Fruit fly (Drosophila melanogaster): ENCODE measurements around the gene CG43056.

CG43056 gene

dm6 chr2L:4459543-4459942, 22.0 kb downstream of the CG43056 start, which contains the start of the genes mRpL27 and CG15435 (continued):
- peak; percentile 16 for TF ChIP-seq Fer2 (tag; optimal IDR thresholded peaks at IDR 0.05)
- TF ChIP-seq D (optimal IDR thresholded peaks at IDR 0.05) = no peak
- no peak for TF ChIP-seq D (GFP tag; optimal IDR thresholded peaks at IDR 0.05)
- TF ChIP-seq Chrac-16 (GFP tag; optimal IDR thresholded peaks at IDR 0.05) = peak; percentile 17
- TF ChIP-seq Mrtf (GFP tag; IDR thresholded peaks at IDR 0.05) = no peak
- peak; percentile 15 for TF ChIP-seq CG9727 (GFP tag; optimal IDR thresholded peaks at IDR 0.05)
- no peak for TF ChIP-seq CG16815 (GFP tag; optimal IDR thresholded peaks at IDR 0.05)
- TF ChIP-seq CG9437 (GFP tag; optimal IDR thresholded peaks at IDR 0.05) = no peak
- TF ChIP-seq CG15514 (GFP tag; optimal IDR thresholded peaks at IDR 0.05) = peak; percentile 61
- TF ChIP-seq jing (GFP tag; optimal IDR thresholded peaks at IDR 0.05) = no peak
- peak; percentile 42 for TF ChIP-seq CG4617 (GFP tag; optimal IDR thresholded peaks at IDR 0.05; ENCODE audit: borderline replicate concordance)
- peak; percentile 48 for TF ChIP-seq CG30020 (tag; optimal IDR thresholded peaks at IDR 0.05)
- no peak for TF ChIP-seq CG17186 (GFP tag; optimal IDR thresholded peaks at IDR 0.05)
- no peak for TF ChIP-seq Lhr (GFP tag; optimal IDR thresholded peaks at IDR 0.05)
- peak; percentile 19 for TF ChIP-seq CG13775 (GFP tag; optimal IDR thresholded peaks at IDR 0.05)
- peak; percentile 16 for TF ChIP-seq CG8290 (GFP tag; optimal IDR thresholded peaks at IDR 0.05)
- TF ChIP-seq CG8290 (tag; optimal IDR thresholded peaks at IDR 0.05) = peak in 1 of 2 experiments; percentile 36
- no peak for TF ChIP-seq CG8478 (optimal IDR thresholded peaks at IDR 0.05)
- peak; percentile 8 for TF ChIP-seq CG9797 (GFP tag; optimal IDR thresholded peaks at IDR 0.05)
- TF ChIP-seq CG32767 (GFP tag; IDR thresholded peaks at IDR 0.05) = no peak
- TF ChIP-seq pnt (GFP tag; optimal IDR thresholded peaks at IDR 0.05) = no peak
- no peak for TF ChIP-seq Lpt (GFP tag; optimal IDR thresholded peaks at IDR 0.05)
- TF ChIP-seq CG3065 (GFP tag; optimal IDR thresholded peaks at IDR 0.05) = no peak
- TF ChIP-seq CG12155 (GFP tag; optimal IDR thresholded peaks at IDR 0.05) = peak; percentile 20
- peak; percentile 70 for TF ChIP-seq CG15479 (GFP tag; optimal IDR thresholded peaks at IDR 0.05)
- TF ChIP-seq CG2129 (GFP tag; IDR thresholded peaks at IDR 0.05; ENCODE audit: partially characterized antibody) = no peak
- no peak for TF ChIP-seq CG2199 (GFP tag; IDR thresholded peaks at IDR 0.05)
- TF ChIP-seq Dek (tag; optimal IDR thresholded peaks at IDR 0.05) = peak; percentile 45
- peak; percentile 17 for TF ChIP-seq nom (GFP tag; optimal IDR thresholded peaks at IDR 0.05)
- peak; percentile 24 for TF ChIP-seq ewg (GFP tag; optimal IDR thresholded peaks at IDR 0.05)
- TF ChIP-seq org-1 (GFP tag; optimal IDR thresholded peaks at IDR 0.05) = no peak
- no peak for TF ChIP-seq Ravus (GFP tag; IDR thresholded peaks at IDR 0.05)
- TF ChIP-seq CG7839 (tag; optimal IDR thresholded peaks at IDR 0.05) = peak; percentile 49
- TF ChIP-seq bsh (GFP tag; optimal IDR thresholded peaks at IDR 0.05) = peak in 1 of 2 experiments; percentile 21
- TF ChIP-seq CG12104 (GFP tag; optimal IDR thresholded peaks at IDR 0.05) = peak; percentile 12
- peak; percentile 38 for TF ChIP-seq CG9817 (tag; optimal IDR thresholded peaks at IDR 0.05)
- TF ChIP-seq chinmo (GFP tag; IDR thresholded peaks at IDR 0.05; ENCODE audit: partially characterized antibody) = no peak
- no peak for TF ChIP-seq ab (GFP tag; optimal IDR thresholded peaks at IDR 0.05)
- TF ChIP-seq zf30C (GFP tag; optimal IDR thresholded peaks at IDR 0.05) = no peak
- TF ChIP-seq CG3847 (GFP tag; IDR thresholded peaks at IDR 0.05) = peak; percentile 67
- TF ChIP-seq CG3995 (GFP tag; optimal IDR thresholded peaks at IDR 0.05) = peak; percentile 4
- TF ChIP-seq Poxn (GFP tag; IDR thresholded peaks at IDR 0.05) = no peak
- TF ChIP-seq CG4854 (GFP tag; optimal IDR thresholded peaks at IDR 0.05) = peak; percentile 88
- TF ChIP-seq Stat92E (GFP tag; optimal IDR thresholded peaks at IDR 0.05) = peak in 1 of 3 experiments; percentile 60
- peak; percentile 59 for TF ChIP-seq scrt (GFP tag; optimal IDR thresholded peaks at IDR 0.05)
- no peak for TF ChIP-seq fd102C (GFP tag; optimal IDR thresholded peaks at IDR 0.05)
- TF ChIP-seq Optix (GFP tag; IDR thresholded peaks at IDR 0.05) = no peak
- TF ChIP-seq CG13624 (GFP tag; optimal IDR thresholded peaks at IDR 0.05) = no peak
- no peak for TF ChIP-seq peb (GFP tag; IDR thresholded peaks at IDR 0.05)
- TF ChIP-seq CG18262 (tag; optimal IDR thresholded peaks at IDR 0.05) = peak; percentile 32
- TF ChIP-seq CG18764 (GFP tag; optimal IDR thresholded peaks at IDR 0.05) = no peak

Measured in whole organism, embryonic.